Worm (Caenorhabditis elegans) whole organism, L1 larva: ENCODE measurements around the gene W02A2.12.

ENCODE experiments used
- ama-1 ChIP-seq: fragments of 150-350 bp; optimal IDR thresholded peaks from 2 replicates; lab custom pipeline; 2014
- blmp-1 ChIP-seq: fragments of 150-350 bp; optimal IDR thresholded peaks from 2 replicates; lab custom pipeline; 2014; ENCODE audit warnings: missing biosample characterization, missing genetic modification characterization
- dpl-1 ChIP-seq, 3 experiments: fragments of 150-350 bp in 2 of 3; sonication (generic microtip) in 1 of 3; optimal IDR thresholded peaks; 2 replicates each; lab custom pipeline; 2014 to 2017; ENCODE audit warnings: missing biosample characterization in 3 of 3, missing genetic modification characterization in 3 of 3, missing genetic modification reagents in 3 of 3
- efl-1 ChIP-seq, 4 experiments: fragments of 150-350 bp; optimal IDR thresholded peaks in 3 of 4; peaks in 1 of 4; 1 replicate in 1 of 4; 2 replicates in 3 of 4; lab custom pipeline; 2014; ENCODE audit warnings: missing biosample characterization in 2 of 4, missing genetic modification characterization in 2 of 4, missing genetic modification reagents in 2 of 4
- elt-2 ChIP-seq: sonication (generic microtip); optimal IDR thresholded peaks from 2 replicates; lab custom pipeline; 2016; ENCODE audit warnings: missing genetic modification characterization, mild to moderate bottlenecking, inconsistent platforms, missing compliant biosample characterization, missing genetic modification reagents
- lin-14 ChIP-seq: fragments of 200-800 bp; sonication (Bioruptor generic); optimal IDR thresholded peaks from 2 replicates; lab custom pipeline; 2018; ENCODE audit warnings: mild to moderate bottlenecking, missing genetic modification characterization, moderate library complexity, missing compliant biosample characterization
- nhr-11 ChIP-seq: fragments of 150-350 bp; optimal IDR thresholded peaks from 2 replicates; lab custom pipeline; 2014; ENCODE audit warnings: missing biosample characterization, missing genetic modification characterization
- rnt-1 ChIP-seq: sonication (generic microtip); optimal IDR thresholded peaks from 2 replicates; lab custom pipeline; 2016; ENCODE audit warnings: mild to moderate bottlenecking, missing genetic modification characterization, moderate library complexity, missing compliant biosample characterization
- snpc-4 ChIP-seq: fragments of 150-350 bp; optimal IDR thresholded peaks from 2 replicates; lab custom pipeline; 2014; ENCODE audit warnings: missing biosample characterization, missing genetic modification characterization
- swsn-7 ChIP-seq: sonication (generic microtip); optimal IDR thresholded peaks from 2 replicates; lab custom pipeline; 2016; ENCODE audit warnings: missing genetic modification characterization, missing compliant biosample characterization

DNA sequence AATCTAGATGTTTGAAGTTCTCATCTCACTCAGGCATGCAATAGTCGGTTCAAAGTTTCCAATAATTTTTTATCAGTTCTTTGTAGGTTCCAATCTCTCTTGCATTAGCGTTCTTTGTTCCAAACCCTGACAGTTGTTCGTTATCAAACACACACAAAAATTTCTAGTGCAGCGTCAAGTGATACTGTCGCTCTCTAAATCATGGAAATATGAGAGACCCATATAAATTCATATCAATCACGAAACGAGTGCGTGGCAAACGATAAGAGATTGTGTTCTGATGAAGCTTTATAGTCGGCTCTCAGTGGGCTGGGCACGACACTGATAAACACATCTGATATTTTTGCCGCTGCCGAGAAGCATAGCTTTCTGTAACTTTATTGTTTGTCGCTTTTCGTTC, 34.5 kb downstream of the W02A2.12 start:
- TF ChIP-seq lin-14 = peak; percentile 3
- no peak for TF ChIP-seq swsn-7
- TF ChIP-seq elt-2 (tag; lab: Kevin White, UChicago) = peak; percentile 95
- TF ChIP-seq dpl-1 (GFP tag; optimal IDR thresholded peaks at IDR 0.05; lab: Kevin White, UChicago) = no peak
- TF ChIP-seq rnt-1 (tag; lab: Kevin White, UChicago) = no peak
- no peak for TF ChIP-seq snpc-4 (tag; lab: Kevin White, UChicago)
- no peak for TF ChIP-seq blmp-1 (tag; lab: Kevin White, UChicago)
- no peak for TF ChIP-seq efl-1 (optimal IDR thresholded peaks at IDR 0.05; lab: Kevin White, UChicago)
- peak in 1 of 2 experiments; percentile 3 for TF ChIP-seq efl-1 (GFP tag; optimal IDR thresholded peaks at IDR 0.05 in 1 of 2; lab: Kevin White, UChicago)
- no peak for TF ChIP-seq ama-1 (lab: Kevin White, UChicago)
- no peak for TF ChIP-seq nhr-11
